Worm (Caenorhabditis elegans) whole organism, young adult: Measurements from ENCODE around the gene ints-5.

Experiments used
- C17E4.6 ChIP-seq: fragments of 200-800 bp; sonication (Bioruptor generic); IDR thresholded peaks from 2 replicates; pipeline ENCODE4 v1.3.6; 2022; ENCODE audit warnings: missing genetic modification reagents, missing genetic modification characterization, missing compliant biosample characterization
- T07F8.4 ChIP-seq: sonication (generic microtip); optimal IDR thresholded peaks from 2 replicates; lab custom pipeline; 2016; ENCODE audit warnings: mild to moderate bottlenecking, missing genetic modification characterization, moderate library complexity, missing compliant biosample characterization
- athp-1 ChIP-seq: sonication (generic microtip); optimal IDR thresholded peaks from 2 replicates; lab custom pipeline; 2017; ENCODE audit warnings: mild to moderate bottlenecking, missing genetic modification characterization, missing compliant biosample characterization
- cebp-1 ChIP-seq, 2 experiments: fragments of 200-800 bp in 1 of 2; sonication (Bioruptor generic) in 1 of 2; sonication (generic microtip) in 1 of 2; IDR thresholded peaks in 1 of 2; optimal IDR thresholded peaks in 1 of 2; 2 replicates each; pipeline versions ENCODE4 v1.3.6 to Lab custom; 2017 to 2022; ENCODE audit warnings: missing compliant biosample characterization in 2 of 2, missing genetic modification characterization in 2 of 2, mild to moderate bottlenecking in 1 of 2, missing genetic modification reagents in 1 of 2, moderate library complexity in 1 of 2
- ceh-79 ChIP-seq: sonication (generic microtip); optimal IDR thresholded peaks from 2 replicates; lab custom pipeline; 2017; ENCODE audit warnings: mild to moderate bottlenecking, missing genetic modification characterization, missing compliant biosample characterization
- gei-17 ChIP-seq: fragments of 200-800 bp; sonication (Bioruptor generic); optimal IDR thresholded peaks from 2 replicates; lab custom pipeline; 2018; ENCODE audit warnings: mild to moderate bottlenecking, missing genetic modification characterization, missing compliant biosample characterization
- nhr-90 ChIP-seq: sonication (generic microtip); optimal IDR thresholded peaks from 2 replicates; lab custom pipeline; 2016; ENCODE audit warnings: missing genotype, mild to moderate bottlenecking, missing genetic modification characterization, missing compliant biosample characterization
- pha-4 ChIP-seq: fragments of 150-350 bp; sonication (generic microtip); optimal IDR thresholded peaks from 2 replicates; lab custom pipeline; 2014; ENCODE audit warnings: missing biosample characterization, missing genetic modification reagents, missing genetic modification characterization
- repo-1 ChIP-seq: sonication (generic microtip); optimal IDR thresholded peaks from 2 replicates; lab custom pipeline; 2017; ENCODE audit warnings: mild to moderate bottlenecking, missing genetic modification characterization, missing compliant biosample characterization
- sptf-2 ChIP-seq: fragments of 200-800 bp; sonication (Bioruptor generic); optimal IDR thresholded peaks from 2 replicates; lab custom pipeline; 2018; ENCODE audit warnings: mild to moderate bottlenecking, missing genetic modification characterization, missing compliant biosample characterization
- unc-130 ChIP-seq: sonication (generic microtip); optimal IDR thresholded peaks from 2 replicates; lab custom pipeline; 2016; ENCODE audit warnings: missing genetic modification reagents, missing genetic modification characterization, missing compliant biosample characterization
- unc-62 ChIP-seq: fragments of 150-350 bp; optimal IDR thresholded peaks from 2 replicates; lab custom pipeline; 2014; ENCODE audit warnings: missing biosample characterization, missing genetic modification reagents, missing genetic modification characterization

- TF ChIP-seq ceh-79 (tag; lab: Kevin White, UChicago) (no peak), C17E4.6 (GFP tag; lab: Robert Waterston, UW) (no peak), athp-1 (tag; lab: Kevin White, UChicago) (no peak), unc-130 (GFP tag; lab: Kevin White, UChicago) (no peak), nhr-90 (no peak), sptf-2 (no peak), pha-4 (tag; lab: Kevin White, UChicago) (no peak), repo-1 (tag; lab: Kevin White, UChicago) (no peak), unc-62 (GFP tag; lab: Kevin White, UChicago) (no peak), cebp-1 (GFP tag; IDR thresholded peaks at IDR 0.05; lab: Robert Waterston, UW) (no peak), cebp-1 (tag; optimal IDR thresholded peaks at IDR 0.05; lab: Kevin White, UChicago) (no peak), T07F8.4 (tag; lab: Kevin White, UChicago) (no peak), gei-17 (GFP tag; lab: Kevin White, UChicago) (no peak)
Measured at ce11 chrV:18560188-18560587, 26.4 kb downstream of the ints-5 start, which contains the start of gene ttr-26.
